Worm (Caenorhabditis elegans): ENCODE measurements around the gene cutl-4.

DNA sequence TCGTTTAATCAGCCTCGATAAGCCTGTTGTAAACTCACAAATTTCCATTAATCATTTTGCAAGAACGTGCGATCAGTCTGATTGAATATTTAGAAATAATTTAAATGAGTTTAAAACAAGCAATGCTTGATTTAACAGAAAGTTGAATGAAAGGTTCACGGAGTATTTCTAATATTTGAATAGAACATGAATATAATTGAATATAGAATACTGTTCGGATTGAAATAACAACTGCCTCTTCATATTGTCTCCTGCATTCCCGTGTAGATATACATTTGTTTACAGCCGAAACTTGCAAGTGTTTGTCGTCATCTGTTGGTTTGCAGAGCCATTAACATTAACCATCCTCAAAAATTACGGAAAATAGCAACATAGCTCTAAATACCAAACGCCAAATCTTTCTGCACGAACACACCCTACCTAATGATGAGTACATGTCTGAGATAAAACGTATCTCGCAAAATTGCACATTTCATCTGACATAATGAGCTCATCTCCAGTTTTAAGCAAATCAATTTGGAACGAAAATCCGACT is 38.9 kb downstream of the cutl-4 start, which contains the start of the genes Y26G10.5 and srh-32:
- no peak for TF ChIP-seq madf-6 (GFP tag; IDR thresholded peaks at IDR 0.05)
- no peak for TF ChIP-seq unc-130 (GFP tag; optimal IDR thresholded peaks at IDR 0.05)
- TF ChIP-seq atf-7 (tag; optimal IDR thresholded peaks at IDR 0.05) = no peak
- no peak for TF ChIP-seq snpc-1.1 (tag; optimal IDR thresholded peaks at IDR 0.05; ENCODE audit: insufficient read depth)
- no peak for TF ChIP-seq let-607 (tag; optimal IDR thresholded peaks at IDR 0.05)

Measured in whole organism, young adult.